4 fruit fly cellular contexts compared by ENCODE assay signal in the genomic region with DNA sequence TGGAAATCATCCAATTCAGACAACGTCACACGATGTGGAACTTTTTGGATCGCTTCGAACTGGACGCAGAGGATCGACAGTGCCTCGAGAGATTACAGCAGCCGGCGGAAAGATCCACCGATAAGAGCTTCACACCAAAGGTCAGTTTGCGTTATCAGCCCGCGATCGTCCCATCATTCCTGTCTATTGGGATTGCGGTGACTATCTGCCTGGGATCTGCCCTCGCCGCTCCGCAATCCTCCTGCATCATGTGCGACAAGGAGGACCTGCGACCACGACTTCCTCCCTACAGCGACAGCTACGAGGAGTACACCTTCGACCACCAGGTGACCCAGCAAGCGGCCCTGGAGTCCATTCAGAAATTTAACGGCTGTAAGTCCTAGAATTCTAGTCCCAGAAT.
A peak's percentile ranks its signal among the peaks of the same experiment; 100 is the strongest.
TF ChIP-seq lines count a peak whose summit lies in the region.

No protein-coding gene starts in this region.

- no peak for TF ChIP-seq CTCF in whole organism, embryonic (GFP tag; optimal IDR thresholded peaks at IDR 0.05; lab: Kevin White, UChicago)

TF ChIP-seq in whole organism, adult, 20 proteins besides CTCF, POLR2A, EP300 and RAD21:
- TF ChIP-seq Hr96 (GFP tag; optimal IDR thresholded peaks at IDR 0.05; lab: Kevin White, UChicago) (no peak), CG5204 (GFP tag; optimal IDR thresholded peaks at IDR 0.05; lab: Kevin White, UChicago) (no peak), CG7045 (GFP tag; optimal IDR thresholded peaks at IDR 0.05; lab: Kevin White, UChicago) (no peak), CG1620 (GFP tag; optimal IDR thresholded peaks at IDR 0.05; lab: Kevin White, UChicago) (no peak), CG33017 (tag; optimal IDR thresholded peaks at IDR 0.05; lab: Kevin White, UChicago) (no peak), cnc (optimal IDR thresholded peaks at IDR 0.05; lab: Kevin White, UChicago) (no peak), CG11617 (GFP tag; optimal IDR thresholded peaks at IDR 0.05; lab: Kevin White, UChicago) (no peak), pad (GFP tag; optimal IDR thresholded peaks at IDR 0.05; lab: Kevin White, UChicago) (no peak), CG12768 (GFP tag; optimal IDR thresholded peaks at IDR 0.05; lab: Kevin White, UChicago) (no peak), Mnt (GFP tag; optimal IDR thresholded peaks at IDR 0.05; lab: Kevin White, UChicago) (peak; percentile 34), cic (GFP tag; optimal IDR thresholded peaks at IDR 0.05; lab: Kevin White, UChicago) (peak; percentile 36)

TF ChIP-seq in whole organism, embryonic, 481 proteins besides CTCF, POLR2A, EP300 and RAD21:
- TF ChIP-seq ken (GFP tag; IDR thresholded peaks at IDR 0.05; lab: Robert Waterston, UW) (0 out of 3 replicates have a peak, but pooled peaks have one; percentile 13), chif (GFP tag; optimal IDR thresholded peaks at IDR 0.05; lab: Kevin White, UChicago) (no peak), sim (GFP tag; IDR thresholded peaks at IDR 0.05; lab: Robert Waterston, UW) (no peak), fd96Cb (tag; optimal IDR thresholded peaks at IDR 0.05; lab: Kevin White, UChicago) (no peak), Med (GFP tag; lab: Kevin White, UChicago) (peak; percentile 34), pum (GFP tag; optimal IDR thresholded peaks at IDR 0.05; lab: Kevin White, UChicago) (no peak)

TF ChIP-seq in whole organism, prepupa, 60 proteins besides CTCF, POLR2A, EP300 and RAD21:
- 0 out of 3 replicates have a peak, but pooled peaks have one; percentile 22 for TF ChIP-seq CG6163 (GFP tag; IDR thresholded peaks at IDR 0.05; lab: Robert Waterston, UW)
- TF ChIP-seq CG11294 (GFP tag; IDR thresholded peaks at IDR 0.05; lab: Robert Waterston, UW) = no peak
- no peak for TF ChIP-seq Sox14 (GFP tag; optimal IDR thresholded peaks at IDR 0.05; lab: Kevin White, UChicago)
- TF ChIP-seq Eip75B (GFP tag; optimal IDR thresholded peaks at IDR 0.05; lab: Kevin White, UChicago) = no peak
- no peak for TF ChIP-seq CG4318 (GFP tag; optimal IDR thresholded peaks at IDR 0.05; lab: Kevin White, UChicago)
- peak; percentile 96 for TF ChIP-seq svp (GFP tag; lab: Kevin White, UChicago)

TF ChIP-seq in whole organism, wandering third instar larva, 38 proteins besides CTCF, POLR2A, EP300 and RAD21:
- no peak for TF ChIP-seq Rel (GFP tag; optimal IDR thresholded peaks at IDR 0.05; lab: Kevin White, UChicago)
- peak; percentile 48 for TF ChIP-seq Rel (tag; optimal IDR thresholded peaks at IDR 0.05; lab: Kevin White, UChicago)
- TF ChIP-seq dl (GFP tag; optimal IDR thresholded peaks at IDR 0.05; lab: Kevin White, UChicago; ENCODE audit: insufficient read depth in 1 of 2, partially characterized antibody in 2 of 2) = no peak
- TF ChIP-seq GATAd (GFP tag; optimal IDR thresholded peaks at IDR 0.05; lab: Kevin White, UChicago) = no peak
